Fruit fly (Drosophila melanogaster) whole organism, embryonic: ENCODE results near the gene CG34409.

Experiments used
- ATbp ChIP-seq: fragments of 200-800 bp; sonication (Bioruptor generic); optimal IDR thresholded peaks from 2 replicates; lab custom pipeline; 2017; ENCODE audit warnings: missing biosample characterization, mild to moderate bottlenecking, missing genetic modification characterization, missing genetic modification reagents
- Abd-B ChIP-seq: fragments of 200-800 bp; sonication (Bioruptor generic); optimal IDR thresholded peaks from 2 replicates; lab custom pipeline; 2018; ENCODE audit warnings: missing biosample characterization, mild to moderate bottlenecking, missing genetic modification characterization, moderate library complexity
- Ada2b ChIP-seq: fragments of 200-800 bp; sonication (Bioruptor generic); IDR thresholded peaks from 2 replicates; pipeline ENCODE4 v1.3.6; 2022; ENCODE audit warnings: missing biosample characterization, missing genetic modification characterization
- Atf3 ChIP-seq: fragments of 200-800 bp; sonication (Bioruptor generic); optimal IDR thresholded peaks from 3 replicates; lab custom pipeline; 2016; ENCODE audit warnings: missing biosample characterization, missing genetic modification characterization
- CG12219 ChIP-seq: fragments of 200-800 bp; sonication (Bioruptor generic); optimal IDR thresholded peaks from 3 replicates; lab custom pipeline; 2018; ENCODE audit warnings: missing biosample characterization, mild to moderate bottlenecking, missing genetic modification characterization
- CG12299 ChIP-seq: fragments of 200-800 bp; sonication (Bioruptor generic); optimal IDR thresholded peaks from 2 replicates; lab custom pipeline; 2018; ENCODE audit warnings: missing biosample characterization, mild to moderate bottlenecking, missing genetic modification characterization
- CG12744 ChIP-seq: fragments of 200-800 bp; sonication (Bioruptor generic); optimal IDR thresholded peaks from 2 replicates; lab custom pipeline; 2016; ENCODE audit warnings: missing biosample characterization, missing genetic modification characterization
- CG14667 ChIP-seq: fragments of 200-800 bp; sonication (Bioruptor generic); IDR thresholded peaks from 2 replicates; pipeline ENCODE4 v1.3.6; 2022; ENCODE audit warnings: missing biosample characterization, missing genetic modification characterization
- CG15696 ChIP-seq: fragments of 200-800 bp; sonication (Bioruptor generic); optimal IDR thresholded peaks from 2 replicates; lab custom pipeline; 2019; ENCODE audit warnings: missing biosample characterization, mild to moderate bottlenecking, missing genetic modification characterization, moderate library complexity
- CG1603 ChIP-seq: fragments of 200-800 bp; sonication (Bioruptor generic); optimal IDR thresholded peaks from 2 replicates; lab custom pipeline; 2019; ENCODE audit warnings: missing biosample characterization, mild to moderate bottlenecking, missing genetic modification characterization, moderate library complexity
- CG17612 ChIP-seq: fragments of 200-800 bp; sonication (Bioruptor generic); IDR thresholded peaks from 2 replicates; pipeline ENCODE4 v1.3.6; 2022; ENCODE audit warnings: missing biosample characterization, missing genetic modification characterization
- CG1832 ChIP-seq: fragments of 200-800 bp; sonication (Bioruptor generic); optimal IDR thresholded peaks from 2 replicates; lab custom pipeline; 2017; ENCODE audit warnings: missing biosample characterization, mild to moderate bottlenecking, missing genetic modification characterization, inconsistent platforms
- CG2199 ChIP-seq: fragments of 200-800 bp; sonication (Bioruptor generic); IDR thresholded peaks from 3 replicates; pipeline ENCODE4 v1.3.6; 2022; ENCODE audit warnings: missing biosample characterization, missing genetic modification characterization
- CG34422 ChIP-seq: fragments of 200-800 bp; sonication (Bioruptor generic); IDR thresholded peaks from 3 replicates; pipeline ENCODE4 v1.3.6; 2022; ENCODE audit warnings: missing biosample characterization, missing genetic modification characterization
- CG4730 ChIP-seq: fragments of 200-800 bp; sonication (Bioruptor generic); IDR thresholded peaks from 2 replicates; pipeline ENCODE4 v1.3.6; 2022; ENCODE audit warnings: missing biosample characterization, missing genetic modification characterization
- CG6683 ChIP-seq: fragments of 200-800 bp; sonication (Bioruptor generic); optimal IDR thresholded peaks from 2 replicates; lab custom pipeline; 2017; ENCODE audit warnings: missing biosample characterization, mild to moderate bottlenecking, missing genetic modification characterization, missing genetic modification reagents
- CG6791 ChIP-seq: fragments of 200-800 bp; sonication (Bioruptor generic); IDR thresholded peaks from 3 replicates; pipeline ENCODE4 v1.3.6; 2022; ENCODE audit warnings: missing biosample characterization, missing genetic modification characterization; ENCODE audit not compliant: partially characterized antibody
- CG7786 ChIP-seq: fragments of 200-800 bp; sonication (Bioruptor generic); optimal IDR thresholded peaks from 2 replicates; lab custom pipeline; 2016; ENCODE audit warnings: missing biosample characterization, missing genetic modification characterization
- CG9817 ChIP-seq: fragments of 200-800 bp; sonication (Bioruptor generic); optimal IDR thresholded peaks from 2 replicates; lab custom pipeline; 2018; ENCODE audit warnings: missing biosample characterization, mild to moderate bottlenecking, missing genetic modification characterization, moderate library complexity
- CrebB ChIP-seq: fragments of 200-800 bp; sonication (Bioruptor generic); optimal IDR thresholded peaks from 3 replicates; lab custom pipeline; 2018; ENCODE audit warnings: missing biosample characterization, mild to moderate bottlenecking, missing genetic modification characterization
- Dfd ChIP-seq, 2 experiments: fragments of >200 bp; optimal IDR thresholded peaks; 2 replicates each; lab custom pipeline; 2017; ENCODE audit warnings: missing biosample characterization in 2 of 2, missing genetic modification characterization in 2 of 2
- E2f1 ChIP-seq: fragments of 200-800 bp; sonication (Bioruptor generic); IDR thresholded peaks from 2 replicates; pipeline ENCODE4 v1.3.6; 2022; ENCODE audit warnings: missing biosample characterization, missing genetic modification characterization
- Eip74EF ChIP-seq, 2 experiments: fragments of 200-800 bp in 1 of 2; fragments of >200 bp in 1 of 2; sonication (Bioruptor generic) in 1 of 2; optimal IDR thresholded peaks; 2 replicates each; lab custom pipeline; 2017 to 2019; ENCODE audit warnings: missing biosample characterization in 2 of 2, missing genetic modification characterization in 2 of 2, mild to moderate bottlenecking in 1 of 2, moderate library complexity in 1 of 2
- Elba2 ChIP-seq: fragments of 200-800 bp; sonication (Bioruptor generic); optimal IDR thresholded peaks from 3 replicates; lab custom pipeline; 2016; ENCODE audit warnings: missing biosample characterization, missing genetic modification characterization
- Lim3 ChIP-seq: fragments of 200-800 bp; sonication (Bioruptor generic); IDR thresholded peaks from 2 replicates; pipeline ENCODE4 v1.3.6; 2022; ENCODE audit warnings: missing biosample characterization, missing genetic modification characterization
- NfI ChIP-seq: fragments of 200-800 bp; sonication (Bioruptor generic); optimal IDR thresholded peaks from 3 replicates; lab custom pipeline; 2018; ENCODE audit warnings: missing biosample characterization, mild to moderate bottlenecking, missing genetic modification characterization, moderate library complexity
- Oaz ChIP-seq: fragments of 200-800 bp; sonication (Bioruptor generic); IDR thresholded peaks from 2 replicates; pipeline ENCODE4 v1.3.6; 2022; ENCODE audit warnings: missing biosample characterization, missing genetic modification characterization
- Rfx ChIP-seq: fragments of 200-800 bp; sonication (Bioruptor generic); IDR thresholded peaks from 2 replicates; pipeline ENCODE4 v1.3.6; 2022; ENCODE audit warnings: missing biosample characterization, missing genetic modification characterization
- Sox102F ChIP-seq: fragments of 200-800 bp; sonication (Bioruptor generic); optimal IDR thresholded peaks from 2 replicates; lab custom pipeline; 2018; ENCODE audit warnings: missing biosample characterization, mild to moderate bottlenecking, missing genetic modification characterization, moderate library complexity
- TFAM ChIP-seq: fragments of 200-800 bp; sonication (Bioruptor generic); optimal IDR thresholded peaks from 2 replicates; lab custom pipeline; 2017; ENCODE audit warnings: missing biosample characterization, missing genetic modification characterization, inconsistent platforms
- abd-A ChIP-seq: fragments of 200-800 bp; sonication (Bioruptor generic); optimal IDR thresholded peaks from 3 replicates; lab custom pipeline; 2019; ENCODE audit warnings: missing biosample characterization, mild to moderate bottlenecking, missing genetic modification characterization, moderate library complexity
- bab2 ChIP-seq: fragments of 200-800 bp; sonication (Bioruptor generic); optimal IDR thresholded peaks from 2 replicates; lab custom pipeline; 2016; ENCODE audit warnings: missing biosample characterization, missing genetic modification characterization
- bbx ChIP-seq: fragments of 200-800 bp; sonication (Bioruptor generic); IDR thresholded peaks from 2 replicates; pipeline ENCODE4 v1.3.6; 2022; ENCODE audit warnings: missing biosample characterization, missing genetic modification characterization; ENCODE audit not compliant: partially characterized antibody
- dmrt99B ChIP-seq: fragments of 200-800 bp; sonication (Bioruptor generic); optimal IDR thresholded peaks from 2 replicates; lab custom pipeline; 2018; ENCODE audit warnings: missing biosample characterization, mild to moderate bottlenecking, missing genetic modification characterization, moderate library complexity
- esg ChIP-seq: fragments of 200-800 bp; sonication (Bioruptor generic); conservative IDR thresholded peaks from 2 replicates; pipeline ENCODE4 v1.3.6; 2022; ENCODE audit warnings: missing biosample characterization, missing genetic modification characterization
- eyg ChIP-seq: fragments of 200-800 bp; sonication (Bioruptor generic); optimal IDR thresholded peaks from 3 replicates; lab custom pipeline; 2016; ENCODE audit warnings: missing biosample characterization, missing genetic modification characterization
- fd96Cb ChIP-seq: fragments of 200-800 bp; sonication (Bioruptor generic); optimal IDR thresholded peaks from 2 replicates; lab custom pipeline; 2018; ENCODE audit warnings: missing biosample characterization, mild to moderate bottlenecking, missing genetic modification characterization, moderate library complexity
- fu2 ChIP-seq: fragments of 200-800 bp; sonication (Bioruptor generic); optimal IDR thresholded peaks from 2 replicates; lab custom pipeline; 2016; ENCODE audit warnings: missing biosample characterization, missing genetic modification characterization
- grau ChIP-seq: fragments of 200-800 bp; optimal IDR thresholded peaks from 3 replicates; lab custom pipeline; 2019; ENCODE audit warnings: missing biosample characterization, mild to moderate bottlenecking, missing genetic modification characterization, moderate library complexity
- gro ChIP-seq: fragments of 200-800 bp; sonication (Bioruptor generic); optimal IDR thresholded peaks from 2 replicates; lab custom pipeline; 2016; ENCODE audit warnings: missing biosample characterization, missing genetic modification characterization
- hbn ChIP-seq: fragments of 200-800 bp; sonication (Bioruptor generic); IDR thresholded peaks from 2 replicates; pipeline ENCODE4 v1.3.6; 2022; ENCODE audit warnings: missing biosample characterization, missing genetic modification characterization; ENCODE audit not compliant: partially characterized antibody
- jumu ChIP-seq: fragments of 200-800 bp; sonication (Bioruptor generic); optimal IDR thresholded peaks from 3 replicates; lab custom pipeline; 2016; ENCODE audit warnings: missing biosample characterization, missing genetic modification characterization
- lola ChIP-seq, 3 experiments: fragments of >200 bp in 2 of 3; fragments of 200-800 bp in 1 of 3; sonication (Bioruptor generic) in 1 of 3; optimal IDR thresholded peaks; 2 replicates each; lab custom pipeline; 2017 to 2019; ENCODE audit warnings: missing biosample characterization in 3 of 3, missing genetic modification characterization in 3 of 3, mild to moderate bottlenecking in 1 of 3, moderate library complexity in 1 of 3
- maf-S ChIP-seq: fragments of 200-800 bp; sonication (Bioruptor generic); optimal IDR thresholded peaks from 2 replicates; lab custom pipeline; 2016; ENCODE audit warnings: missing biosample characterization, missing genetic modification characterization
- mld ChIP-seq: fragments of 200-800 bp; sonication (Bioruptor generic); IDR thresholded peaks from 3 replicates; pipeline ENCODE4 v1.3.6; 2022; ENCODE audit warnings: missing biosample characterization, missing genetic modification characterization; ENCODE audit not compliant: partially characterized antibody
- odd ChIP-seq: fragments of 200-800 bp; sonication (Bioruptor generic); optimal IDR thresholded peaks from 2 replicates; lab custom pipeline; 2017; ENCODE audit warnings: missing biosample characterization, mild to moderate bottlenecking, missing genetic modification characterization
- sima ChIP-seq: fragments of 200-800 bp; sonication (Bioruptor generic); optimal IDR thresholded peaks from 2 replicates; lab custom pipeline; 2016; ENCODE audit warnings: missing biosample characterization, missing genetic modification characterization
- trem ChIP-seq: fragments of 200-800 bp; optimal IDR thresholded peaks from 3 replicates; lab custom pipeline; 2019; ENCODE audit warnings: missing biosample characterization, mild to moderate bottlenecking, missing genetic modification characterization, moderate library complexity
- tup ChIP-seq: fragments of 200-800 bp; sonication (Bioruptor generic); optimal IDR thresholded peaks from 2 replicates; lab custom pipeline; 2016; ENCODE audit warnings: missing biosample characterization, mild to moderate bottlenecking, missing genetic modification characterization, moderate library complexity
- zf30C ChIP-seq: fragments of 200-800 bp; sonication (Bioruptor generic); optimal IDR thresholded peaks from 3 replicates; lab custom pipeline; 2018; ENCODE audit warnings: missing biosample characterization, mild to moderate bottlenecking, missing genetic modification characterization

Gene CG34409

dm6 chr3R:9705008-9705628 is 41.0 kb downstream of the CG34409 start, which contains the start of gene Unc-115a (continued):
- TF ChIP-seq CG17612 (GFP tag; lab: Robert Waterston, UW) (no peak), E2f1 (no peak), CG6791 (GFP tag; lab: Robert Waterston, UW) (no peak), gro (GFP tag; lab: Kevin White, UChicago) (peak; percentile 73), CrebB (tag; lab: Kevin White, UChicago) (peak; percentile 18), jumu (GFP tag; lab: Kevin White, UChicago) (no peak), lola (GFP tag; optimal IDR thresholded peaks at IDR 0.05; lab: Kevin White, UChicago) (no peak), Sox102F (GFP tag; lab: Kevin White, UChicago) (no peak), zf30C (peak; percentile 30), TFAM (GFP tag; lab: Kevin White, UChicago) (no peak), hbn (GFP tag; lab: Robert Waterston, UW) (no peak), CG34422 (GFP tag; lab: Robert Waterston, UW) (no peak), CG1832 (no peak), CG12299 (peak; percentile 52), CG15696 (tag; lab: Kevin White, UChicago) (no peak), eyg (GFP tag; lab: Kevin White, UChicago) (peak; percentile 55), mld (no peak), CG4730 (GFP tag; lab: Robert Waterston, UW) (no peak), fd96Cb (no peak), fu2 (no peak), abd-A (tag; lab: Kevin White, UChicago) (no peak), tup (no peak), dmrt99B (no peak), maf-S (GFP tag; lab: Kevin White, UChicago) (peak; percentile 31), Ada2b (GFP tag; lab: Robert Waterston, UW) (no peak), Elba2 (GFP tag; lab: Kevin White, UChicago) (peak; percentile 20), ATbp (GFP tag; lab: Kevin White, UChicago) (no peak), Atf3 (peak; percentile 29), esg (GFP tag; lab: Robert Waterston, UW) (no peak), NfI (GFP tag; lab: Kevin White, UChicago) (peak; percentile 36), odd (GFP tag; lab: Kevin White, UChicago) (no peak), CG2199 (GFP tag; lab: Robert Waterston, UW) (no peak), CG1603 (tag; lab: Kevin White, UChicago) (peak; percentile 92), Oaz (GFP tag; lab: Robert Waterston, UW) (no peak), CG12219 (no peak), Dfd (GFP tag; optimal IDR thresholded peaks at IDR 0.05; lab: Kevin White, UChicago) (no peak), bbx (no peak), bab2 (GFP tag; lab: Kevin White, UChicago) (peak; percentile 15), grau (tag; lab: Kevin White, UChicago) (peak; percentile 50), CG9817 (tag; lab: Kevin White, UChicago) (peak; percentile 42), Rfx (GFP tag; lab: Robert Waterston, UW) (no peak), Eip74EF (GFP tag; optimal IDR thresholded peaks at IDR 0.05; lab: Kevin White, UChicago) (peak in 1 of 2 experiments; percentile 39), Lim3 (GFP tag; lab: Robert Waterston, UW) (no peak), Abd-B (GFP tag; lab: Kevin White, UChicago) (no peak), CG12744 (GFP tag; lab: Kevin White, UChicago) (peak; percentile 58), CG14667 (no peak), sima (GFP tag; lab: Kevin White, UChicago) (no peak), CG7786 (GFP tag; lab: Kevin White, UChicago) (peak; percentile 13), trem (tag; lab: Kevin White, UChicago) (peak; percentile 79), CG6683 (no peak)
